Fruit fly (Drosophila melanogaster): Measurements from ENCODE around the gene CG14631.

CG14631 gene

DNA sequence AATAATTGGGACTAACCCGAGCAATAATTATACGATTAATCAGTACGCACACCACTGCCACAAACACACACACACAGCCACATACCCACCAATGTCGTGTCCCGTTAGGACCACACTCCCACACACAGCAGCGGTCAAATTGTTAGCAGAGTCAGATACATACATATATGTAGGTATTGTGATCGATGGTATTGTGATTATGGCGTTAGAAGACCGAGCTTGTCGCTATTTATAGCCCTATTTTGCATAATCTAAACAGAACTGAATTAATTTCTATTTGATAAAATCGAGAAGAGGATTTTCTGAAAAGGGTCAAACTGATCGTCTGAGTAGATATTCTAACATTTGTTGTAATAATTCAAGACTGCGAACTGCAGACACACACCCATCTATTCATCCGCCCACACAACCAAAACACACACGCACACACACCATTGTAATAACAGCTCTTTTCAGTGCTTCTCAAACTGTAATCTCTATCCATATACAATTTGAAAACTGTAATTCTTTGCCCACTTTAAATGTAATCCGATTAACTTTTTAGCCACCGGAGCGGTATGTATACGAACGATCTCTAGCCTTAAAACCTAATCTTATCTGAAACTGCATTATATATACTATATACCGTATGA, 29.7 kb downstream of the CG14631 start:
- TF ChIP-seq h (optimal IDR thresholded peaks at IDR 0.05), result no peak
- no peak for TF ChIP-seq Myc (optimal IDR thresholded peaks at IDR 0.05)
- no peak for TF ChIP-seq insv (optimal IDR thresholded peaks at IDR 0.05)
- TF ChIP-seq Sin3A (optimal IDR thresholded peaks at IDR 0.05), result no peak
- no peak for TF ChIP-seq psq (optimal IDR thresholded peaks at IDR 0.05)
- no peak for TF ChIP-seq ttk (optimal IDR thresholded peaks at IDR 0.05)

DNA sequence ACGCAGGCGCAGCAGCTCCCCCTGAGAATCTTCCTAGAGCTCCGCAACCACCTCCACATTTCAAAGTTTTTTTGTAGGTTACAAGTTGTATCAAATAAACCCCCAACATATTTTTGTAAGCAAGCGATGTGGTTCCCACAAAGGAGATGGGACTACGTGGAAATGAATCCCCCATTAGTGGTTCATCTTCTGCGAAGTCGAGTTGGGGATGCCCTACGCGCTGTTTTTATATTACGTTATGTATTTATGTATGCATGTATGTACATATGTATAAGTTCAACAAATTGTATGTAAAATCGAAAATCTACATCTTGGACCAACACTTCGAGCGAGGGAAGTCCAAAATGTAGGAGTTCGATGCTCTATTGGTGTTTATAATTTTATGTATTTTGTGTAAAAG, 34.1 kb downstream of the CG14631 start, which contains the start of gene CG42259:
Gene CG42259, plus strand, starts transcription at position 301 of the 400 bp plus-strand sequence.
- TF ChIP-seq Sin3A (optimal IDR thresholded peaks at IDR 0.05), result no peak
- no peak for TF ChIP-seq ttk (optimal IDR thresholded peaks at IDR 0.05)
- TF ChIP-seq Myc (optimal IDR thresholded peaks at IDR 0.05), result no peak
- TF ChIP-seq insv (optimal IDR thresholded peaks at IDR 0.05), result no peak
- no peak for TF ChIP-seq h (optimal IDR thresholded peaks at IDR 0.05)
- TF ChIP-seq psq (optimal IDR thresholded peaks at IDR 0.05), result no peak

DNA sequence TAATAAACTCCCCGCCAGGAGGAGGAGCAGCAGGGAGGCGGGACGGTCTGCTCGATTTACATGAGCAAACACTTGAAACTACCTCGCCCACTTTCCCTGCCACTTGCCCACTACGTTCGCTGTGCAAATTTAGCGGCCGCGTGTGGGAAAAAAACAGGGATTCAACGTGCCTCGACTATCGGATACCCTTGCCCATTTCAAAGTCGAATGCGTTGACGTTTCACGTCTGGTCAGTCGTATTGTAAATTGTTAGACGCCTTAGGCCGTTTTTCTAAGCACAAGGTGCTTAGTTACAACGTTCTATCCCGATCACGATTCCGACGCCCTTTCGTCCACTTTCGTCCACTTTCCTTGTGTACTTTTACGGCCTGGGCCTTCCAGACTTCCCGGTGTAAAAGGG, 35.9 kb downstream of the CG14631 start:
- TF ChIP-seq ttk (optimal IDR thresholded peaks at IDR 0.05), result no peak
- no peak for TF ChIP-seq Sin3A (optimal IDR thresholded peaks at IDR 0.05)
- no peak for TF ChIP-seq h (optimal IDR thresholded peaks at IDR 0.05)
- TF ChIP-seq insv (optimal IDR thresholded peaks at IDR 0.05), result no peak
- no peak for TF ChIP-seq Myc (optimal IDR thresholded peaks at IDR 0.05)
- no peak for TF ChIP-seq psq (optimal IDR thresholded peaks at IDR 0.05)

DNA sequence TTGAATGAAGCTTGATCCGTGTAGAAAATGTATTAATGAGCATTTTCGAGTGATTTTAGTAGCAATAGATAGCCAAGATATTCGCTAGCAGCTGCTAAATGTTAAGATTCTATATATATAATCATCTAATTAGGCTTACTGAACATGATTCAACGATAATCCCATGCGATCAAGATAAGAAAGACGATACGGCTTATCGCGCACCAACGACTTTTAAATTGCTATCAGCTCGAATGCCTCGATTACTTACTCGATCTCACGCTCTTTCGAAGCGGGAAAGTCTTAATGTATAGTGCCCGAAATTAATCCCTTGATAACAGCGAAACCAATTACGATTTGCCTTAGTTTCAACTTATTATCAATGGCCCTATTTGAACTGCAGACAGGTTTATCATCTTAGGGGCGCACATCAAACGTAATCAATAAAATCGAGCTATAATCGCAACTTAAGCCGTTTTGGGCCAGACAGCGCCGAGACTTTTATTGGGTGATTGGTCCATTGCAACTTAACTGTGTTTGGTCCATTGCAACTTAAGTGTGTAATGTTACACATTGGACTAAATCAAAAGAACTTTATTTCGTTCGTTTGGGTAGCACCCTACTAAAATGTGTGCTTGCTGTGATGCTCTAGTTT, 38.9 kb downstream of the CG14631 start:
- no peak for TF ChIP-seq Myc (optimal IDR thresholded peaks at IDR 0.05)
- no peak for TF ChIP-seq insv (optimal IDR thresholded peaks at IDR 0.05)
- no peak for TF ChIP-seq psq (optimal IDR thresholded peaks at IDR 0.05)
- TF ChIP-seq ttk (optimal IDR thresholded peaks at IDR 0.05), result no peak
- TF ChIP-seq Sin3A (optimal IDR thresholded peaks at IDR 0.05), result no peak
- no peak for TF ChIP-seq h (optimal IDR thresholded peaks at IDR 0.05)

DNA sequence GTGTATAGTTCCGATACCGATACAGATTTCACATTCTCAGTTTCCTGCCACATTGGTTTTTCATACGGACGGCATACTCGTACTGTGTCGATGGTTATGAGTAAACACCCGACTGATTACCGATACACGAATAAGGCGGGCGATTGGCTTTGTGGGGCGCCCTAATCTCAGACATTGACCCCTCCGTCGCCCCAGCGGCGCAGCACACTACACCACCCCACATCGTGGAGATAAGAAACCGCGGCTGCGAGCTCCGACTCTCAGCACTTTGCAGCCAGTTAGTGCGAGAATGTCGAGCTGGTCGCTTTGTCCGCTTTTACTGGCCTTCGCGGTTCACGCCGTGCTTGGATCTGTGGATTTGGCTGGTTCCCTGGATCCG, 39.4 kb downstream of the CG14631 start, which contains the start of gene CG14629:
Gene CG14629, plus strand, starts transcription at position 275 of the 379 bp plus-strand sequence.
- TF ChIP-seq h (optimal IDR thresholded peaks at IDR 0.05) (no peak), Sin3A (optimal IDR thresholded peaks at IDR 0.05) (no peak), insv (optimal IDR thresholded peaks at IDR 0.05) (no peak), psq (optimal IDR thresholded peaks at IDR 0.05) (no peak), Myc (optimal IDR thresholded peaks at IDR 0.05) (no peak), ttk (optimal IDR thresholded peaks at IDR 0.05) (no peak)

DNA sequence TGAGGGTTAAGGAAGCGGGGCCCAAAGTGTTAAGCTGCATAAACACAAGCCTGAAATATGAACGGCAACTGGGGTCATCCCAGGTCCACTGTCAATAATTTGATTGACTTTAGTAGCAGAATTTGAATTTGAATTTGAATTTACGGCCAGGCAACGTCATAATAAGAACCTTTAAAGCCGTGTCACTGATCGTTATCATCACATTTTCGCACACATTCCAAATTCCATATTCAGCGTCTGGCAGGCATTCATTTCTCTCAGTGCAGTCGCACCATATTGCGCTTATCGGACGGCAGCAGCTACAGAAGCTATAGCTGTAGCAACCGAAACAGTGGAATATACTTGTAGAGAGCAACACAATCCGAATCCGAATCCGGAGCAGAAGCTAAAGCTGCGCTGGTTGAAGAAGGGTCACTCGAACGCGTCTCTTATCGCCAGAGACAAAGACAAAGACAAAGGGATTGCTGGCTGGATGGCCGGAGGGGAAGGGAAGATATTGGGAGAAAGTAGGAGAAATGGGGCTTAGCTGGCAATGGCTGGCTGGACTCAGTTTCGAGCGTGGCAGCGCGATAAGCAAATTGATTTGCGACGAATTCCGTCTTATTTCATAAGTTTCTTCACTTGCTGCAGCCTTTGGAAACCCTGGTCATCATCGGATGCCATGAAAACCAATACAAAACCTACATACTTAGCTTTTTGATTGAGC, 41.0 kb downstream of the CG14631 start:
- TF ChIP-seq Sin3A (optimal IDR thresholded peaks at IDR 0.05) (no peak), Myc (optimal IDR thresholded peaks at IDR 0.05) (no peak), h (optimal IDR thresholded peaks at IDR 0.05) (no peak), ttk (optimal IDR thresholded peaks at IDR 0.05) (no peak), psq (optimal IDR thresholded peaks at IDR 0.05) (no peak), insv (optimal IDR thresholded peaks at IDR 0.05) (no peak)

DNA sequence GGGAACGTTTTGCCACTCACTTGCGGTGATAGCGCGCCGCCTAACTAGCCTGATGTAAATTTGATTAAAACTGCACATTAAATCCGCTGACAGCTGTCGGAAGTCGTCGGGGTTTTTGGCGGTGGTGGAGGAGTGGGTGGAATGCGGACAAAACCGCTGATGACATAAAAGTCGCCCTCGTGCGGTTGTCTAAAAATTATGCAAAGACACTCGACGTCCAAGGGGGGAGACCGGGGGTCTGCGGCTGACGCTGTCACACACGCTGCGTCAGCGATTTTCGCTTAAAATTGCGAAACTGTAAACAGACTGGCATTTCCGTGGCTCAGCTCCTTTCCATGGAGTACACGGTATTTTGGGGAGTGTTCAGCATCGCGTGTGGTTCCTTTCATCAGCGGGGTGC, 44.5 kb downstream of the CG14631 start:
- TF ChIP-seq psq (optimal IDR thresholded peaks at IDR 0.05) (no peak), insv (optimal IDR thresholded peaks at IDR 0.05) (no peak), Sin3A (optimal IDR thresholded peaks at IDR 0.05) (no peak), h (optimal IDR thresholded peaks at IDR 0.05) (no peak), ttk (optimal IDR thresholded peaks at IDR 0.05) (no peak), Myc (optimal IDR thresholded peaks at IDR 0.05) (no peak)
